Worm (Caenorhabditis elegans): ENCODE results near the gene K12H6.2.
"Not testable (repeated sequence)": the region's sequence is repeated elsewhere in the genome, so short reads cannot be mapped to it uniquely, and the experiment has no call there.

DNA sequence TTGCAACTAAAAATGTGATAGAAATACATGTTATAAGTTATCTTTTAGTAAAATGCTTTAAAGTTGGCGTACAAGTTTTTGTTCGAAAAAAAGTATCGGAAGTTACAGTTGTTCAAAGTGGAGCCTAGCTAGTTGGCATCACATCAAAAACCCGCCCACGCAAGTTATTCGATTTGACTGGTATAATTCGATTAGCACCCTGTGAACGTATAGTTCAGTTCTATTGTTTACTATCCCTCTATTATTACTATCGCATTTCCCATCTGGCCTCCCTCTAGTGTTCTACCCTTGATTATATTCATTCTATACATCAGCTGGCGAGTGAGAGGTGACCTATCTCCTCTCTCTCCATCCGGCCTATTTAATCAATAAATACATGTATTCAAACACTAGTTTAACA is 23.7 kb upstream of the K12H6.2 start, which contains the start of gene Y110A2AL.4:
- not testable (repeated sequence) for TF ChIP-seq gmeb-1, ztf-4, nhr-23, nhr-12, alr-1, zag-1 (tag; optimal IDR thresholded peaks at IDR 0.05)

All from whole organism, L2 larva.